Fruit fly (Drosophila melanogaster) whole organism, wandering third instar larva: ENCODE results near the gene Dlg5.

Experiments used
- Abd-B ChIP-seq: fragments of >200 bp; optimal IDR thresholded peaks from 2 replicates; lab custom pipeline; 2017; ENCODE audit warnings: missing biosample characterization, missing genetic modification characterization
- CG9705 ChIP-seq: fragments of 200-800 bp; sonication (Bioruptor generic); optimal IDR thresholded peaks from 2 replicates; lab custom pipeline; 2018; ENCODE audit warnings: missing biosample characterization, mild to moderate bottlenecking, missing genetic modification characterization
- GATAd ChIP-seq: sonication (Bioruptor generic); optimal IDR thresholded peaks from 2 replicates; lab custom pipeline; 2016; ENCODE audit warnings: missing biosample characterization, missing genetic modification characterization
- Hnf4 ChIP-seq: fragments of 200-800 bp; sonication (Bioruptor generic); optimal IDR thresholded peaks from 2 replicates; lab custom pipeline; 2016; ENCODE audit warnings: missing biosample characterization, mild to moderate bottlenecking, missing genetic modification characterization
- Mio ChIP-seq: sonication (Bioruptor generic); optimal IDR thresholded peaks from 2 replicates; lab custom pipeline; 2016; ENCODE audit warnings: missing biosample characterization, missing genetic modification characterization
- N ChIP-seq: fragments of >200 bp; optimal IDR thresholded peaks from 2 replicates; lab custom pipeline; 2018; ENCODE audit warnings: missing biosample characterization, missing external identifiers, missing genetic modification characterization
- OdsH ChIP-seq: fragments of 200-800 bp; sonication (Bioruptor generic); optimal IDR thresholded peaks from 2 replicates; lab custom pipeline; 2016; ENCODE audit warnings: missing biosample characterization, mild to moderate bottlenecking, missing genetic modification characterization
- Rel ChIP-seq, 2 experiments: fragments of 200-800 bp; sonication (Bioruptor generic) in 1 of 2; optimal IDR thresholded peaks; 2 replicates in 1 of 2; 3 replicates in 1 of 2; lab custom pipeline; 2016 to 2019; ENCODE audit warnings: mild to moderate bottlenecking in 2 of 2, missing biosample characterization in 2 of 2, missing genetic modification characterization in 2 of 2, moderate library complexity in 1 of 2
- Sp1 ChIP-seq: fragments of 200-800 bp; sonication (Bioruptor generic); optimal IDR thresholded peaks from 3 replicates; lab custom pipeline; 2019; ENCODE audit warnings: missing biosample characterization, mild to moderate bottlenecking, missing genetic modification characterization, moderate library complexity
- Vsx2 ChIP-seq: fragments of 200-300, 225-300 bp; sonication (Bioruptor generic); optimal IDR thresholded peaks from 2 replicates; lab custom pipeline; 2018; ENCODE audit warnings: missing biosample characterization, missing genetic modification characterization; ENCODE audit not compliant: partially characterized antibody
- brk ChIP-seq: fragments of 200-800 bp; sonication (Bioruptor generic); optimal IDR thresholded peaks from 2 replicates; lab custom pipeline; 2016; ENCODE audit warnings: missing biosample characterization, mild to moderate bottlenecking, missing genetic modification characterization
- dmrt93B ChIP-seq: fragments of 200-800 bp; sonication (Bioruptor generic); optimal IDR thresholded peaks from 2 replicates; lab custom pipeline; 2018; ENCODE audit warnings: missing biosample characterization, mild to moderate bottlenecking, missing genetic modification characterization
- dsf ChIP-seq: sonication (Bioruptor generic); optimal IDR thresholded peaks from 2 replicates; lab custom pipeline; 2016; ENCODE audit warnings: missing biosample characterization, missing genetic modification characterization, borderline replicate concordance
- ey ChIP-seq: fragments of 200-800 bp; sonication (Bioruptor generic); optimal IDR thresholded peaks from 2 replicates; lab custom pipeline; 2016; ENCODE audit warnings: missing biosample characterization, missing genetic modification characterization
- jim ChIP-seq: fragments of 175-275, 200-325 bp; sonication (Bioruptor generic); optimal IDR thresholded peaks from 2 replicates; lab custom pipeline; 2016; ENCODE audit warnings: missing biosample characterization, mild to moderate bottlenecking, missing genetic modification characterization
- lola ChIP-seq: fragments of >200 bp; optimal IDR thresholded peaks from 2 replicates; lab custom pipeline; 2017; ENCODE audit warnings: missing biosample characterization, missing genetic modification characterization
- pan ChIP-seq: fragments of >200 bp; optimal IDR thresholded peaks from 2 replicates; lab custom pipeline; 2017
- psq ChIP-seq: fragments of 200-800 bp; sonication (Bioruptor generic); optimal IDR thresholded peaks from 3 replicates; lab custom pipeline; 2017; ENCODE audit warnings: missing biosample characterization, mild to moderate bottlenecking, missing genetic modification characterization, moderate library complexity
- tai ChIP-seq: sonication (Bioruptor generic); optimal IDR thresholded peaks from 2 replicates; lab custom pipeline; 2016; ENCODE audit warnings: missing biosample characterization, missing genetic modification characterization
- usp ChIP-seq: fragments of >200 bp; optimal IDR thresholded peaks from 2 replicates; lab custom pipeline; 2017; ENCODE audit warnings: missing biosample characterization, missing genetic modification characterization

Gene Dlg5

dm6 chr2L:11469973-11470372, 46.9 kb downstream of the Dlg5 start:
- no peak for TF ChIP-seq N (GFP tag; lab: Kevin White, UChicago)
- no peak for TF ChIP-seq jim (GFP tag; lab: Kevin White, UChicago)
- no peak for TF ChIP-seq CG9705 (GFP tag; lab: Kevin White, UChicago)
- no peak for TF ChIP-seq usp (GFP tag; lab: Kevin White, UChicago)
- TF ChIP-seq pan (lab: Kevin White, UChicago) = no peak
- no peak for TF ChIP-seq psq
- TF ChIP-seq lola (GFP tag; lab: Kevin White, UChicago) = no peak
- no peak for TF ChIP-seq dsf (GFP tag; lab: Kevin White, UChicago)
- no peak for TF ChIP-seq ey (GFP tag; lab: Kevin White, UChicago)

dm6 chr2L:11468082-11468481, 48.8 kb downstream of the Dlg5 start:
- TF ChIP-seq Mio (GFP tag; lab: Kevin White, UChicago) (no peak), OdsH (GFP tag; lab: Kevin White, UChicago) (no peak), brk (GFP tag; lab: Kevin White, UChicago) (no peak), Rel (GFP tag; optimal IDR thresholded peaks at IDR 0.05; lab: Kevin White, UChicago) (no peak), Rel (tag; optimal IDR thresholded peaks at IDR 0.05; lab: Kevin White, UChicago) (no peak), Sp1 (no peak), tai (no peak), ey (GFP tag; lab: Kevin White, UChicago) (no peak), GATAd (GFP tag; lab: Kevin White, UChicago) (no peak), Abd-B (GFP tag; lab: Kevin White, UChicago) (no peak), lola (GFP tag; lab: Kevin White, UChicago) (no peak), dmrt93B (GFP tag; lab: Kevin White, UChicago) (no peak), Vsx2 (GFP tag; lab: Kevin White, UChicago) (no peak), Hnf4 (GFP tag; lab: Kevin White, UChicago) (no peak)
